Fruit fly (Drosophila melanogaster) whole organism, embryonic: ENCODE data around the gene CG5909.
A peak's percentile ranks its signal among the peaks of the same experiment; 100 is the strongest.

ENCODE experiments used
- CG10431 ChIP-seq: fragments of 200-800 bp; sonication (Bioruptor generic); optimal IDR thresholded peaks from 3 replicates; lab custom pipeline; 2018; ENCODE audit warnings: missing biosample characterization, mild to moderate bottlenecking, missing genetic modification characterization
- CG10462 ChIP-seq: fragments of 200-800 bp; sonication (Bioruptor generic); optimal IDR thresholded peaks from 2 replicates; lab custom pipeline; 2016; ENCODE audit warnings: missing biosample characterization, missing genetic modification characterization
- CG11504 ChIP-seq: fragments of 200-800 bp; sonication (Bioruptor generic); optimal IDR thresholded peaks from 3 replicates; lab custom pipeline; 2019; ENCODE audit warnings: missing biosample characterization, mild to moderate bottlenecking, missing genetic modification characterization, moderate library complexity
- CG12659 ChIP-seq: fragments of 200-800 bp; sonication (Bioruptor generic); optimal IDR thresholded peaks from 3 replicates; lab custom pipeline; 2017; ENCODE audit warnings: mild to moderate bottlenecking, missing biosample characterization, missing genetic modification reagents, missing genetic modification characterization
- CG13894 ChIP-seq: fragments of 200-800 bp; sonication (Bioruptor generic); optimal IDR thresholded peaks from 3 replicates; lab custom pipeline; 2018; ENCODE audit warnings: missing biosample characterization, mild to moderate bottlenecking, missing genetic modification characterization, moderate library complexity
- CG17359 ChIP-seq: fragments of 200-800 bp; sonication (Bioruptor generic); optimal IDR thresholded peaks from 3 replicates; lab custom pipeline; 2018; ENCODE audit warnings: missing biosample characterization, mild to moderate bottlenecking, missing genetic modification characterization, moderate library complexity
- CG18764 ChIP-seq: fragments of 200-800 bp; sonication (Bioruptor generic); optimal IDR thresholded peaks from 3 replicates; lab custom pipeline; 2016; ENCODE audit warnings: missing biosample characterization, missing genetic modification characterization
- CG2678 ChIP-seq: fragments of 200-800 bp; sonication (Bioruptor generic); optimal IDR thresholded peaks from 3 replicates; lab custom pipeline; 2019; ENCODE audit warnings: missing biosample characterization, mild to moderate bottlenecking, missing genetic modification characterization, moderate library complexity
- CG2712 ChIP-seq: fragments of 200-800 bp; optimal IDR thresholded peaks from 3 replicates; lab custom pipeline; 2019; ENCODE audit warnings: missing biosample characterization, mild to moderate bottlenecking, missing genetic modification characterization, moderate library complexity
- CG3281 ChIP-seq: fragments of 200-800 bp; sonication (Bioruptor generic); optimal IDR thresholded peaks from 3 replicates; lab custom pipeline; 2017; ENCODE audit warnings: missing biosample characterization, mild to moderate bottlenecking, missing genetic modification characterization
- CG33557 ChIP-seq: fragments of 200-800 bp; sonication (Bioruptor generic); optimal IDR thresholded peaks from 2 replicates; lab custom pipeline; 2019; ENCODE audit warnings: missing biosample characterization, mild to moderate bottlenecking, missing genetic modification characterization, moderate library complexity
- CG3407 ChIP-seq: fragments of 200-800 bp; sonication (Bioruptor generic); optimal IDR thresholded peaks from 2 replicates; lab custom pipeline; 2018; ENCODE audit warnings: missing biosample characterization, mild to moderate bottlenecking, missing genetic modification characterization
- CG5245 ChIP-seq: fragments of 200-800 bp; sonication (Bioruptor generic); optimal IDR thresholded peaks from 3 replicates; lab custom pipeline; 2016; ENCODE audit warnings: missing biosample characterization, missing genetic modification characterization
- CG8281 ChIP-seq: fragments of 200-800 bp; sonication (Bioruptor generic); optimal IDR thresholded peaks from 2 replicates; lab custom pipeline; 2018; ENCODE audit warnings: missing biosample characterization, mild to moderate bottlenecking, missing genetic modification characterization, moderate library complexity
- CG8290 ChIP-seq, 3 experiments: fragments of 200-800 bp; sonication (Bioruptor generic); optimal IDR thresholded peaks; 2 replicates each; lab custom pipeline; 2016 to 2019; ENCODE audit warnings: missing biosample characterization in 3 of 3, missing genetic modification characterization in 3 of 3, mild to moderate bottlenecking in 2 of 3, moderate library complexity in 1 of 3
- CrebB ChIP-seq: fragments of 200-800 bp; sonication (Bioruptor generic); optimal IDR thresholded peaks from 3 replicates; lab custom pipeline; 2018; ENCODE audit warnings: missing biosample characterization, mild to moderate bottlenecking, missing genetic modification characterization
- D19A ChIP-seq: fragments of 200-800 bp; optimal IDR thresholded peaks from 3 replicates; lab custom pipeline; 2019; ENCODE audit warnings: missing biosample characterization, mild to moderate bottlenecking, missing genetic modification characterization, moderate library complexity
- Fer1 ChIP-seq: fragments of 200-800 bp; sonication (Bioruptor generic); optimal IDR thresholded peaks from 2 replicates; lab custom pipeline; 2017; ENCODE audit warnings: missing biosample characterization, mild to moderate bottlenecking, missing genetic modification characterization
- HHEX ChIP-seq: fragments of 200-800 bp; sonication (Bioruptor generic); optimal IDR thresholded peaks from 3 replicates; lab custom pipeline; 2017; ENCODE audit warnings: missing biosample characterization, mild to moderate bottlenecking, missing genetic modification characterization, missing genetic modification reagents
- Hey ChIP-seq: fragments of 200-800 bp; sonication (Bioruptor generic); optimal IDR thresholded peaks from 3 replicates; lab custom pipeline; 2018; ENCODE audit warnings: missing biosample characterization, mild to moderate bottlenecking, missing genetic modification characterization
- HmgD ChIP-seq: fragments of 200-800 bp; sonication (Bioruptor generic); optimal IDR thresholded peaks from 3 replicates; lab custom pipeline; 2016; ENCODE audit warnings: missing biosample characterization, missing genetic modification characterization
- Hr78 ChIP-seq, 2 experiments: fragments of 200-800 bp in 1 of 2; fragments of >200 bp in 1 of 2; sonication (Bioruptor generic) in 1 of 2; optimal IDR thresholded peaks; 2 replicates each; lab custom pipeline; 2017 to 2019; ENCODE audit warnings: missing biosample characterization in 2 of 2, missing genetic modification characterization in 2 of 2, mild to moderate bottlenecking in 1 of 2, moderate library complexity in 1 of 2
- Med ChIP-seq: fragments of 200-800 bp; sonication (Bioruptor generic); peaks from one replicate; lab custom pipeline; 2016; ENCODE audit warnings: missing biosample characterization, missing genetic modification characterization, mild to moderate bottlenecking, inconsistent platforms, moderate library complexity
- Meics ChIP-seq: fragments of 200-800 bp; sonication (Bioruptor generic); optimal IDR thresholded peaks from 2 replicates; lab custom pipeline; 2017; ENCODE audit warnings: missing biosample characterization, mild to moderate bottlenecking, missing genetic modification characterization
- Mes4 ChIP-seq: fragments of 200-800 bp; sonication (Bioruptor generic); optimal IDR thresholded peaks from 2 replicates; lab custom pipeline; 2016; ENCODE audit warnings: missing biosample characterization, missing genetic modification characterization
- Sox102F ChIP-seq: fragments of 200-800 bp; sonication (Bioruptor generic); optimal IDR thresholded peaks from 2 replicates; lab custom pipeline; 2018; ENCODE audit warnings: missing biosample characterization, mild to moderate bottlenecking, missing genetic modification characterization, moderate library complexity
- ac ChIP-seq: fragments of 200-800 bp; sonication (Bioruptor generic); optimal IDR thresholded peaks from 3 replicates; lab custom pipeline; 2017; ENCODE audit warnings: missing biosample characterization, mild to moderate bottlenecking, missing genetic modification characterization
- disco-r ChIP-seq: fragments of 200-800 bp; sonication (Bioruptor generic); optimal IDR thresholded peaks from 2 replicates; lab custom pipeline; 2016; ENCODE audit warnings: missing biosample characterization, missing genetic modification characterization
- emc ChIP-seq: fragments of 200-800 bp; sonication (Bioruptor generic); optimal IDR thresholded peaks from 2 replicates; lab custom pipeline; 2016; ENCODE audit warnings: missing biosample characterization, missing genetic modification characterization
- eve ChIP-seq, 2 experiments: fragments of >200 bp; optimal IDR thresholded peaks; 2 replicates each; lab custom pipeline; 2017; ENCODE audit warnings: missing biosample characterization in 2 of 2, missing genetic modification characterization in 2 of 2
- exex ChIP-seq: fragments of 200-800 bp; sonication (Bioruptor generic); optimal IDR thresholded peaks from 4 replicates; lab custom pipeline; 2018; ENCODE audit warnings: missing biosample characterization, mild to moderate bottlenecking, missing genetic modification characterization, moderate library complexity
- fd64A ChIP-seq: fragments of 200-800 bp; sonication (Bioruptor generic); optimal IDR thresholded peaks from 3 replicates; lab custom pipeline; 2018; ENCODE audit warnings: missing biosample characterization, mild to moderate bottlenecking, missing genetic modification characterization
- ftz-f1 ChIP-seq: fragments of 200-800 bp; sonication (Bioruptor generic); optimal IDR thresholded peaks from 2 replicates; lab custom pipeline; 2016; ENCODE audit warnings: missing biosample characterization, missing genetic modification characterization
- gem ChIP-seq: fragments of 200-800 bp; sonication (Bioruptor generic); optimal IDR thresholded peaks from 2 replicates; lab custom pipeline; 2019; ENCODE audit warnings: missing biosample characterization, mild to moderate bottlenecking, missing genetic modification characterization, moderate library complexity
- grau ChIP-seq: fragments of 200-800 bp; optimal IDR thresholded peaks from 3 replicates; lab custom pipeline; 2019; ENCODE audit warnings: missing biosample characterization, mild to moderate bottlenecking, missing genetic modification characterization, moderate library complexity
- ham ChIP-seq: fragments of 200-800 bp; sonication (Bioruptor generic); IDR thresholded peaks from 2 replicates; pipeline ENCODE4 v1.3.6; 2022; ENCODE audit warnings: missing biosample characterization, missing genetic modification characterization
- hth ChIP-seq: fragments of >200 bp; optimal IDR thresholded peaks from 2 replicates; lab custom pipeline; 2017; ENCODE audit warnings: inconsistent platforms
- kni ChIP-seq: fragments of 200-800 bp; sonication (Bioruptor generic); optimal IDR thresholded peaks from 3 replicates; lab custom pipeline; 2017; ENCODE audit warnings: mild to moderate bottlenecking, missing biosample characterization, missing genetic modification reagents, missing genetic modification characterization
- lab ChIP-seq: fragments of 200-800 bp; sonication (Bioruptor generic); optimal IDR thresholded peaks from 3 replicates; lab custom pipeline; 2017; ENCODE audit warnings: missing biosample characterization, missing genetic modification characterization, mild to moderate bottlenecking, moderate library complexity, missing genetic modification reagents
- lola ChIP-seq, 3 experiments: fragments of >200 bp in 2 of 3; fragments of 200-800 bp in 1 of 3; sonication (Bioruptor generic) in 1 of 3; optimal IDR thresholded peaks; 2 replicates each; lab custom pipeline; 2017 to 2019; ENCODE audit warnings: missing biosample characterization in 3 of 3, missing genetic modification characterization in 3 of 3, mild to moderate bottlenecking in 1 of 3, moderate library complexity in 1 of 3
- mirr ChIP-seq: fragments of 200-800 bp; sonication (Bioruptor generic); optimal IDR thresholded peaks from 3 replicates; lab custom pipeline; 2018; ENCODE audit warnings: missing biosample characterization, mild to moderate bottlenecking, missing genetic modification characterization
- pb ChIP-seq: fragments of 200-800 bp; sonication (Bioruptor generic); optimal IDR thresholded peaks from 3 replicates; lab custom pipeline; 2016; ENCODE audit warnings: missing biosample characterization, missing genetic modification characterization
- rib ChIP-seq: fragments of 200-800 bp; sonication (Bioruptor generic); IDR thresholded peaks from 2 replicates; pipeline ENCODE4 v1.3.6; 2022; ENCODE audit warnings: missing biosample characterization, missing genetic modification characterization
- sens ChIP-seq: fragments of 200-800 bp; sonication (Bioruptor generic); peaks from one replicate; lab custom pipeline; 2016; ENCODE audit warnings: missing biosample characterization, missing genetic modification characterization
- trh ChIP-seq: fragments of 200-800 bp; sonication (Bioruptor generic); optimal IDR thresholded peaks from 2 replicates; lab custom pipeline; 2016; ENCODE audit warnings: missing biosample characterization, missing genetic modification characterization
- twi ChIP-seq: fragments of 200-800 bp; optimal IDR thresholded peaks from 2 replicates; lab custom pipeline; 2019; ENCODE audit warnings: missing biosample characterization, mild to moderate bottlenecking, missing genetic modification characterization, moderate library complexity
- vvl ChIP-seq: fragments of 200-800 bp; sonication (Bioruptor generic); IDR thresholded peaks from 2 replicates; pipeline ENCODE4 v1.3.6; 2022; ENCODE audit warnings: missing biosample characterization, missing genetic modification characterization

CG5909 gene

DNA sequence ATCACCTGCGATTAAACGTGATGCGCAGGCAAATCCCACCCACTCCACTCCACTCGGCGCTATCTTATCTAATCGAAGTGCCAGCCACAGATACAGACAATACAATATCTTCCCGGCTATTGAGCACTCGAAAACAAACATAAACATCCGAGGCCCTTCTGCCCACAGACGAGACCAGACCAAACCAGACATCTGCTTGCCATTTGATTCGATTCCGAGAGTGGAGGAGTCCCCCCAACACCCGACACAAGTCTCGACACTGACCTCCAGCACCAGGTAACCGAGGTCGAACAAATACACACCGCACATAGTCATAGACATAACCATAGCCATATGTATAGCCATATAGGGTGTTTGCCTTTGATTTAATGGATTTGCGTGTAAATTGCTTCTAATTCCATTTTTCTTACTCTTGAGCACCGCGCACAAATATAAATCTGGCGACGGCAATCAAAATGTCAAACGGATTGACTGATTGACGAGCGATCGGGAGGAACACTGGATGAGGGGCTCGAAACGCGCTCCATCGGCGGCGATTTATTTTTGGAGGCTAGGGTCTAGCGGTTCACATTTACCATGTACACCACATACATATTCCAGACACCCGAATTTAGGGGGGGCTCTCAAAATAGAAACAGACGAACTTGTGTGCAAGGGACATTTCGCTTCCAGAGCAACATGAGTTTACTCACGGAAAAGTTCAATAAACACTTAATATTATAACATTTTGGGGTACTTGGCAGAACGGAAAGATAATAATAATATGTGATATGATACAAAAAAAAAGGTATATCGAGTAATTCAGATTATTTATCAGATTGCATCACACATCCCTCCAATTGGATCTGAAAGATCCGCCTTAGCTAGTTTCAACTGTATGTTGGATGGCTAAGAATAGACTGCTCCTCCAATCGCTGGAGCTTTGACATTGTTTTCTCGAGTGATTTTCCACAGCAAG is 11.9 kb upstream of the CG5909 start (continued):
- TF ChIP-seq Mes4 (GFP tag; lab: Kevin White, UChicago): no peak
- no peak for TF ChIP-seq ham
- peak; percentile 32 for TF ChIP-seq CG13894 (tag; lab: Kevin White, UChicago)
- peak; percentile 16 for TF ChIP-seq CG17359
- TF ChIP-seq D19A (tag; lab: Kevin White, UChicago): peak; percentile 57
- no peak for TF ChIP-seq CG18764 (GFP tag; lab: Kevin White, UChicago)
- TF ChIP-seq CG10462 (GFP tag; lab: Kevin White, UChicago): no peak
- TF ChIP-seq CG10431 (GFP tag; lab: Kevin White, UChicago): peak; percentile 73
- TF ChIP-seq Med (GFP tag; lab: Kevin White, UChicago): peak; percentile 60
- no peak for TF ChIP-seq vvl (GFP tag; lab: Robert Waterston, UW)
- peak; percentile 31 for TF ChIP-seq fd64A (GFP tag; lab: Kevin White, UChicago)
- TF ChIP-seq ac: no peak
- no peak for TF ChIP-seq CG3407 (GFP tag; lab: Kevin White, UChicago)
- TF ChIP-seq exex (tag; lab: Kevin White, UChicago): peak; percentile 41
- TF ChIP-seq HHEX (GFP tag; lab: Kevin White, UChicago): peak; percentile 3
- peak; percentile 28 for TF ChIP-seq Sox102F (GFP tag; lab: Kevin White, UChicago)
- no peak for TF ChIP-seq CG12659 (GFP tag; lab: Kevin White, UChicago)
- peak; percentile 90 for TF ChIP-seq mirr (GFP tag; lab: Kevin White, UChicago)
- TF ChIP-seq hth (lab: Kevin White, UChicago): peak; percentile 59
- peak; percentile 38 for TF ChIP-seq Hey
- TF ChIP-seq HmgD (GFP tag; lab: Kevin White, UChicago): no peak
- no peak for TF ChIP-seq CG33557 (GFP tag; lab: Kevin White, UChicago)
- peak; percentile 92 for TF ChIP-seq grau (tag; lab: Kevin White, UChicago)
- no peak for TF ChIP-seq pb (GFP tag; lab: Kevin White, UChicago)
- TF ChIP-seq CG11504 (tag; lab: Kevin White, UChicago): peak; percentile 10
- TF ChIP-seq CG8281 (tag; lab: Kevin White, UChicago): peak; percentile 91
- peak; percentile 85 for TF ChIP-seq twi
- TF ChIP-seq CG8290 (GFP tag; optimal IDR thresholded peaks at IDR 0.05; lab: Kevin White, UChicago): no peak
- peak in 1 of 2 experiments; percentile 19 for TF ChIP-seq CG8290 (tag; optimal IDR thresholded peaks at IDR 0.05; lab: Kevin White, UChicago)
- TF ChIP-seq CG3281 (GFP tag; lab: Kevin White, UChicago): no peak
- TF ChIP-seq CG2712: peak; percentile 17
- peak; percentile 18 for TF ChIP-seq lab (GFP tag; lab: Kevin White, UChicago)
- TF ChIP-seq Hr78 (GFP tag; optimal IDR thresholded peaks at IDR 0.05; lab: Kevin White, UChicago): peak in 1 of 2 experiments; percentile 79
- TF ChIP-seq trh: no peak
- peak; percentile 8 for TF ChIP-seq kni (GFP tag; lab: Kevin White, UChicago)
- TF ChIP-seq eve (GFP tag; optimal IDR thresholded peaks at IDR 0.05; lab: Kevin White, UChicago): peak in 1 of 2 experiments; percentile 81
- TF ChIP-seq ftz-f1 (GFP tag; lab: Kevin White, UChicago): peak; percentile 92
- peak; percentile 77 for TF ChIP-seq sens (GFP tag; lab: Kevin White, UChicago)
- peak; percentile 18 for TF ChIP-seq CrebB (tag; lab: Kevin White, UChicago)
- TF ChIP-seq emc: no peak
- peak; percentile 60 for TF ChIP-seq gem
- no peak for TF ChIP-seq CG5245 (GFP tag; lab: Kevin White, UChicago)
- TF ChIP-seq lola (GFP tag; optimal IDR thresholded peaks at IDR 0.05; lab: Kevin White, UChicago): peak in 1 of 3 experiments; percentile 0
- peak; percentile 47 for TF ChIP-seq CG2678
- no peak for TF ChIP-seq disco-r
- TF ChIP-seq rib (GFP tag; lab: Robert Waterston, UW): no peak
- no peak for TF ChIP-seq Meics (GFP tag; lab: Kevin White, UChicago)
- no peak for TF ChIP-seq Fer1 (GFP tag; lab: Kevin White, UChicago)
